Fruit fly (Drosophila melanogaster) whole organism, wandering third instar larva: ENCODE measurements around the gene Setd3.

Experiments used
- Abd-B ChIP-seq: fragments of >200 bp; optimal IDR thresholded peaks from 2 replicates; lab custom pipeline; 2017; ENCODE audit warnings: missing biosample characterization, missing genetic modification characterization
- CG32264 ChIP-seq: fragments of 200-800 bp; sonication (Bioruptor generic); optimal IDR thresholded peaks from 2 replicates; lab custom pipeline; 2016; ENCODE audit warnings: missing biosample characterization, missing genetic modification characterization
- Dfd ChIP-seq: fragments of >200 bp; optimal IDR thresholded peaks from 2 replicates; lab custom pipeline; 2017; ENCODE audit warnings: missing biosample characterization, missing genetic modification characterization
- Dif ChIP-seq: fragments of 200-275, 200-300 bp; sonication (Bioruptor generic); optimal IDR thresholded peaks from 2 replicates; lab custom pipeline; 2018; ENCODE audit warnings: missing biosample characterization, missing genetic modification characterization; ENCODE audit not compliant: partially characterized antibody
- GATAd ChIP-seq: sonication (Bioruptor generic); optimal IDR thresholded peaks from 2 replicates; lab custom pipeline; 2016; ENCODE audit warnings: missing biosample characterization, missing genetic modification characterization
- HLH106 ChIP-seq: fragments of 200-800 bp; optimal IDR thresholded peaks from 3 replicates; lab custom pipeline; 2019; ENCODE audit warnings: missing biosample characterization, mild to moderate bottlenecking, missing genetic modification characterization, moderate library complexity
- Hnf4 ChIP-seq: fragments of 200-800 bp; sonication (Bioruptor generic); optimal IDR thresholded peaks from 2 replicates; lab custom pipeline; 2016; ENCODE audit warnings: missing biosample characterization, mild to moderate bottlenecking, missing genetic modification characterization
- Hr83 ChIP-seq: fragments of 200-300 bp; sonication (Bioruptor generic); optimal IDR thresholded peaks from 2 replicates; lab custom pipeline; 2016; ENCODE audit warnings: missing biosample characterization, mild to moderate bottlenecking, missing genetic modification characterization, moderate library complexity; ENCODE audit not compliant: poor library complexity, severe bottlenecking
- Jra ChIP-seq: sonication (Bioruptor generic); optimal IDR thresholded peaks from 2 replicates; lab custom pipeline; 2016; ENCODE audit warnings: missing biosample characterization, missing genetic modification characterization
- Mio ChIP-seq: sonication (Bioruptor generic); optimal IDR thresholded peaks from 2 replicates; lab custom pipeline; 2016; ENCODE audit warnings: missing biosample characterization, missing genetic modification characterization
- Myc ChIP-seq: fragments of >200 bp; optimal IDR thresholded peaks from 2 replicates; lab custom pipeline; 2017
- N ChIP-seq: fragments of >200 bp; optimal IDR thresholded peaks from 2 replicates; lab custom pipeline; 2018; ENCODE audit warnings: missing biosample characterization, missing external identifiers, missing genetic modification characterization
- OdsH ChIP-seq: fragments of 200-800 bp; sonication (Bioruptor generic); optimal IDR thresholded peaks from 2 replicates; lab custom pipeline; 2016; ENCODE audit warnings: missing biosample characterization, mild to moderate bottlenecking, missing genetic modification characterization
- Sp1 ChIP-seq: fragments of 200-800 bp; sonication (Bioruptor generic); optimal IDR thresholded peaks from 3 replicates; lab custom pipeline; 2019; ENCODE audit warnings: missing biosample characterization, mild to moderate bottlenecking, missing genetic modification characterization, moderate library complexity
- Vsx2 ChIP-seq: fragments of 200-300, 225-300 bp; sonication (Bioruptor generic); optimal IDR thresholded peaks from 2 replicates; lab custom pipeline; 2018; ENCODE audit warnings: missing biosample characterization, missing genetic modification characterization; ENCODE audit not compliant: partially characterized antibody
- dl ChIP-seq, 2 experiments: fragments of 175-275, 200-275 bp in 1 of 2; fragments of 200-275 bp in 1 of 2; sonication (Bioruptor generic); optimal IDR thresholded peaks; lab custom pipeline; 2018; ENCODE audit warnings: mild to moderate bottlenecking in 2 of 2, missing biosample characterization in 2 of 2, missing genetic modification characterization in 2 of 2, moderate library complexity in 2 of 2; ENCODE audit not compliant: partially characterized antibody in 2 of 2, insufficient read depth in 1 of 2
- dmrt93B ChIP-seq: fragments of 200-800 bp; sonication (Bioruptor generic); optimal IDR thresholded peaks from 2 replicates; lab custom pipeline; 2018; ENCODE audit warnings: missing biosample characterization, mild to moderate bottlenecking, missing genetic modification characterization
- dsf ChIP-seq: sonication (Bioruptor generic); optimal IDR thresholded peaks from 2 replicates; lab custom pipeline; 2016; ENCODE audit warnings: missing biosample characterization, missing genetic modification characterization, borderline replicate concordance
- ey ChIP-seq: fragments of 200-800 bp; sonication (Bioruptor generic); optimal IDR thresholded peaks from 2 replicates; lab custom pipeline; 2016; ENCODE audit warnings: missing biosample characterization, missing genetic modification characterization
- foxo ChIP-seq, 2 experiments: fragments of 200-800 bp; sonication (Bioruptor generic); optimal IDR thresholded peaks; 2 replicates in 1 of 2; 3 replicates in 1 of 2; lab custom pipeline; 2016 to 2017; ENCODE audit warnings: missing biosample characterization in 2 of 2, missing genetic modification characterization in 2 of 2
- h ChIP-seq: fragments of 200-800 bp; sonication (Bioruptor generic); optimal IDR thresholded peaks from 3 replicates; lab custom pipeline; 2016; ENCODE audit warnings: missing biosample characterization, mild to moderate bottlenecking, missing genetic modification characterization
- jim ChIP-seq: fragments of 175-275, 200-325 bp; sonication (Bioruptor generic); optimal IDR thresholded peaks from 2 replicates; lab custom pipeline; 2016; ENCODE audit warnings: missing biosample characterization, mild to moderate bottlenecking, missing genetic modification characterization
- pan ChIP-seq: fragments of >200 bp; optimal IDR thresholded peaks from 2 replicates; lab custom pipeline; 2017
- psq ChIP-seq: fragments of 200-800 bp; sonication (Bioruptor generic); optimal IDR thresholded peaks from 3 replicates; lab custom pipeline; 2017; ENCODE audit warnings: missing biosample characterization, mild to moderate bottlenecking, missing genetic modification characterization, moderate library complexity
- rgr ChIP-seq: fragments of 200-800 bp; sonication (Bioruptor generic); optimal IDR thresholded peaks from 3 replicates; lab custom pipeline; 2016; ENCODE audit warnings: missing biosample characterization, mild to moderate bottlenecking, missing genetic modification characterization
- sage ChIP-seq: fragments of 200-800 bp; sonication (Bioruptor generic); optimal IDR thresholded peaks from 2 replicates; lab custom pipeline; 2016; ENCODE audit warnings: missing biosample characterization, mild to moderate bottlenecking, missing genetic modification characterization
- sv ChIP-seq: fragments of 200-800 bp; sonication (Bioruptor generic); optimal IDR thresholded peaks from 3 replicates; lab custom pipeline; 2016; ENCODE audit warnings: missing biosample characterization, missing genetic modification characterization
- tai ChIP-seq: sonication (Bioruptor generic); optimal IDR thresholded peaks from 2 replicates; lab custom pipeline; 2016; ENCODE audit warnings: missing biosample characterization, missing genetic modification characterization
- usp ChIP-seq: fragments of >200 bp; optimal IDR thresholded peaks from 2 replicates; lab custom pipeline; 2017; ENCODE audit warnings: missing biosample characterization, missing genetic modification characterization
- woc ChIP-seq: sonication (Bioruptor generic); optimal IDR thresholded peaks from 2 replicates; lab custom pipeline; 2016; ENCODE audit warnings: missing biosample characterization, mild to moderate bottlenecking, missing genetic modification characterization

The Setd3 gene

DNA sequence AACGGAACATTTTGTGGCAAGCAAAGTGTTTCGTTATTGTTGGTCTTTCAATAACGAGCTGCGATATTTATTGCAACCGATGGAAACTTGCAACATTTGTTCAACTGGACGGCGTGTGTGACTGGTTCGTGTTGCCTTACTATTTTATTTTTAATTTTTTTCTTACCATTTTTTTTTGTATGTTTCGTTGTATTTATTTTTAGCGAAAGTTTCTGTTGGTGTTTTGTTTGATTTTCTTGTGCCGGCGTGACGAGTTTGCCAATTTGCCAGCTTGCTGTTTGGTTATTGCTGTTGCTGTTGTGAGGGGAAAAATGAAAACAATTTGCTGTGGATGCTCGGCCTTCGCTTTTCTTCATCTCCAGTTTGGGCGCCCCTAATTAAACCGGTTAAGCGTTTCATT is 59.4 kb downstream of the Setd3 start:
- TF ChIP-seq sage (GFP tag; lab: Kevin White, UChicago) (no peak), foxo (GFP tag; optimal IDR thresholded peaks at IDR 0.05; lab: Kevin White, UChicago) (no peak), Dif (no peak), Mio (GFP tag; lab: Kevin White, UChicago) (no peak), Vsx2 (GFP tag; lab: Kevin White, UChicago) (no peak), GATAd (GFP tag; lab: Kevin White, UChicago) (no peak), HLH106 (tag; lab: Kevin White, UChicago) (no peak), rgr (GFP tag; lab: Kevin White, UChicago) (no peak), pan (lab: Kevin White, UChicago) (no peak), Hr83 (no peak), h (GFP tag; lab: Kevin White, UChicago) (no peak), sv (GFP tag; lab: Kevin White, UChicago) (no peak), Abd-B (GFP tag; lab: Kevin White, UChicago) (no peak), usp (GFP tag; lab: Kevin White, UChicago) (no peak), N (no peak), Sp1 (GFP tag; lab: Kevin White, UChicago) (no peak), Dfd (no peak), woc (GFP tag; lab: Kevin White, UChicago) (no peak), Jra (no peak), CG32264 (no peak)
- TF ChIP-seq, all 38 proteins: peak for 0

DNA sequence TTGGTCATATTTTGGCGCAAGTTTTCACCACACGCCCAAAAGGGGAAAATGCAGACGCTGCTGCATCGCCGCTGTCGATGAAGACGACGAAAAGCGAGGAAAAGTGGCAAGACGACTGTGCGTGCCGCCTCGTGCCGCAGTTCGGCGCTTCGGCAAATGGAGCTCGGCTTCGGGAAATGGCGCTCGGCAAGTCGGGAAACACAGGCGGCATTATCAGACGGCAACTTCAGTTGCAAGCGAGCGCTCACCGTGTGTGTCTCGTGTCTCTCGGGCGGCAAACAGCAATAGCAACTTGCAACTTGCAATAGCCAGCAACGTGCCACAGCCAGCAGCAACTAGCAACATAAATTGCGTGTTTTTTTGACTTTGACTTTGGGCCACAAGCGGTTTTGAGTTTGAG is 60.5 kb downstream of the Setd3 start, which contains the start of gene CG14431:
Gene CG14431, plus strand, starts transcription at position 200 of the 400 bp plus-strand sequence.
- TF ChIP-seq rgr (GFP tag; lab: Kevin White, UChicago) (no peak), GATAd (GFP tag; lab: Kevin White, UChicago) (no peak), ey (GFP tag; lab: Kevin White, UChicago) (no peak), dsf (no peak), Mio (GFP tag; lab: Kevin White, UChicago) (no peak), dl (GFP tag; optimal IDR thresholded peaks at IDR 0.05; lab: Kevin White, UChicago; ENCODE audit: insufficient read depth in 1 of 2, partially characterized antibody in 2 of 2) (no peak), tai (no peak), OdsH (GFP tag; lab: Kevin White, UChicago) (no peak), dmrt93B (GFP tag; lab: Kevin White, UChicago) (no peak), sage (GFP tag; lab: Kevin White, UChicago) (no peak), jim (GFP tag; lab: Kevin White, UChicago) (no peak), Abd-B (GFP tag; lab: Kevin White, UChicago) (no peak), CG32264 (no peak), Myc (lab: Kevin White, UChicago) (no peak), Hnf4 (GFP tag; lab: Kevin White, UChicago) (no peak), usp (GFP tag; lab: Kevin White, UChicago) (no peak), sv (GFP tag; lab: Kevin White, UChicago) (no peak), h (GFP tag; lab: Kevin White, UChicago) (no peak), psq (GFP tag; lab: Kevin White, UChicago) (no peak)
